Worm (Caenorhabditis elegans) whole organism, L3 larva: Measurements from ENCODE around the gene C14B4.2.

Source experiments
- ama-1 ChIP-seq: fragments of 150-350 bp; optimal IDR thresholded peaks from 2 replicates; lab custom pipeline; 2018
- ceh-82 ChIP-seq: fragments of 150-350 bp; optimal IDR thresholded peaks from 2 replicates; lab custom pipeline; 2014; ENCODE audit warnings: missing biosample characterization, missing genetic modification characterization
- lin-39 ChIP-seq: fragments of 150-350 bp; optimal IDR thresholded peaks from 2 replicates; lab custom pipeline; 2018; ENCODE audit warnings: missing biosample characterization, missing genetic modification reagents, missing genetic modification characterization
- nhr-11 ChIP-seq: fragments of 150-350 bp; optimal IDR thresholded peaks from 2 replicates; lab custom pipeline; 2014; ENCODE audit warnings: missing biosample characterization, missing genetic modification characterization
- nhr-12 ChIP-seq: fragments of 150-350 bp; optimal IDR thresholded peaks from 2 replicates; lab custom pipeline; 2014; ENCODE audit warnings: missing biosample characterization, missing genetic modification characterization
- nhr-23 ChIP-seq: fragments of 150-350 bp; optimal IDR thresholded peaks from 2 replicates; lab custom pipeline; 2014; ENCODE audit warnings: missing biosample characterization, missing genetic modification reagents, missing genetic modification characterization
- nhr-237 ChIP-seq: fragments of 150-350 bp; optimal IDR thresholded peaks from 2 replicates; lab custom pipeline; 2014; ENCODE audit warnings: missing biosample characterization, missing genetic modification characterization
- nhr-25 ChIP-seq: sonication (generic microtip); optimal IDR thresholded peaks from 2 replicates; lab custom pipeline; 2017; ENCODE audit warnings: missing biosample characterization, missing genetic modification characterization
- pha-4 ChIP-seq: fragments of 150-350 bp; optimal IDR thresholded peaks from 2 replicates; lab custom pipeline; 2014; ENCODE audit warnings: missing biosample characterization, missing genetic modification reagents, missing genetic modification characterization
- snpc-4 ChIP-seq: fragments of 150-350 bp; optimal IDR thresholded peaks from 2 replicates; lab custom pipeline; 2014; ENCODE audit warnings: missing biosample characterization, missing genetic modification characterization
- tbx-2 ChIP-seq: sonication (generic microtip); optimal IDR thresholded peaks from 2 replicates; lab custom pipeline; 2016; ENCODE audit warnings: mild to moderate bottlenecking, missing genetic modification characterization, missing compliant biosample characterization
- zag-1 ChIP-seq: fragments of 150-350 bp; optimal IDR thresholded peaks from 2 replicates; lab custom pipeline; 2014; ENCODE audit warnings: missing biosample characterization, missing genetic modification characterization

ce11 chrV:19391242-19391641, 28.8 kb upstream of the C14B4.2 start:
- TF ChIP-seq snpc-4 (tag; lab: Kevin White, UChicago) (no peak), nhr-25 (tag; lab: Kevin White, UChicago) (no peak), ceh-82 (tag; lab: Kevin White, UChicago) (no peak), lin-39 (tag; lab: Kevin White, UChicago) (no peak), tbx-2 (no peak), nhr-237 (no peak), nhr-23 (tag; lab: Kevin White, UChicago) (no peak), nhr-11 (tag; lab: Kevin White, UChicago) (no peak), ama-1 (lab: Kevin White, UChicago) (no peak), nhr-12 (tag; lab: Kevin White, UChicago) (no peak), pha-4 (no peak), zag-1 (tag; lab: Kevin White, UChicago) (no peak)
